Worm (Caenorhabditis elegans): ENCODE results near the gene F54C9.7.

The F54C9.7 gene

ce11 chrII:8616155-8616554 lies 43.0 kb downstream of the F54C9.7 start:
- TF ChIP-seq fkh-6 (tag; optimal IDR thresholded peaks at IDR 0.05) = no peak
- TF ChIP-seq ceh-18 (tag; optimal IDR thresholded peaks at IDR 0.05) = no peak
- no peak for TF ChIP-seq pat-9 (tag; optimal IDR thresholded peaks at IDR 0.05)
- no peak for TF ChIP-seq pag-3 (tag; optimal IDR thresholded peaks at IDR 0.05; ENCODE audit: borderline replicate concordance)
- no peak for TF ChIP-seq npax-4 (tag; optimal IDR thresholded peaks at IDR 0.05)
- TF ChIP-seq pqm-1 (tag; optimal IDR thresholded peaks at IDR 0.05) = no peak
- TF ChIP-seq ahr-1 (tag; optimal IDR thresholded peaks at IDR 0.05) = no peak
- TF ChIP-seq pha-4 (tag; optimal IDR thresholded peaks at IDR 0.05) = no peak

- TF ChIP-seq odd-2 (tag; optimal IDR thresholded peaks at IDR 0.05) = no peak
- TF ChIP-seq nhr-11 (tag; optimal IDR thresholded peaks at IDR 0.05) = no peak
- no peak for TF ChIP-seq Y22D7AL.16 (tag; optimal IDR thresholded peaks at IDR 0.05)
- TF ChIP-seq unc-55 (GFP tag; optimal IDR thresholded peaks at IDR 0.05) = no peak
- TF ChIP-seq unc-42 (tag; optimal IDR thresholded peaks at IDR 0.05) = no peak
- TF ChIP-seq lin-11 (tag; optimal IDR thresholded peaks at IDR 0.05) = no peak
- TF ChIP-seq dmd-4 (tag; optimal IDR thresholded peaks at IDR 0.05; ENCODE audit: borderline replicate concordance) = no peak
- no peak for TF ChIP-seq pax-1 (tag; optimal IDR thresholded peaks at IDR 0.05)
- TF ChIP-seq hlh-8 (tag; optimal IDR thresholded peaks at IDR 0.05) = no peak
- no peak for TF ChIP-seq ceh-18 (tag; optimal IDR thresholded peaks at IDR 0.05)
- TF ChIP-seq unc-86 (tag; optimal IDR thresholded peaks at IDR 0.05) = no peak
Measured at ce11 chrII:8617516-8617915, 44.4 kb downstream of the F54C9.7 start, which contains the start of gene chhy-1. Gene chhy-1, minus strand, starts transcription at chrII:8617616.

ce11 chrII:8621883-8622282 lies 48.7 kb downstream of the F54C9.7 start, which contains the start of gene T22C8.3:
Gene T22C8.3, minus strand, starts transcription at chrII:8621983.
- TF ChIP-seq npax-4 (tag; optimal IDR thresholded peaks at IDR 0.05) (no peak), hlh-8 (tag; optimal IDR thresholded peaks at IDR 0.05) (no peak), fkh-10 (GFP tag; optimal IDR thresholded peaks at IDR 0.05) (no peak), ceh-30 (tag; optimal IDR thresholded peaks at IDR 0.05) (no peak), zip-5 (tag; optimal IDR thresholded peaks at IDR 0.05) (no peak), hlh-6 (tag; optimal IDR thresholded peaks at IDR 0.05) (no peak), rnt-1 (tag; optimal IDR thresholded peaks at IDR 0.05) (no peak), eyg-1 (tag; optimal IDR thresholded peaks at IDR 0.05) (no peak), elt-2 (tag; optimal IDR thresholded peaks at IDR 0.05) (no peak), pag-3 (tag; optimal IDR thresholded peaks at IDR 0.05; ENCODE audit: borderline replicate concordance) (no peak), T23F11.4 (GFP tag; optimal IDR thresholded peaks at IDR 0.05) (no peak), ceh-18 (tag; optimal IDR thresholded peaks at IDR 0.05) (no peak), hlh-30 (tag; optimal IDR thresholded peaks at IDR 0.05; ENCODE audit: insufficient read depth) (no peak)

- TF ChIP-seq nhr-232 (tag; optimal IDR thresholded peaks at IDR 0.05) (no peak), zip-5 (tag; optimal IDR thresholded peaks at IDR 0.05) (no peak), tbx-2 (tag; optimal IDR thresholded peaks at IDR 0.05) (no peak), ceh-18 (tag; optimal IDR thresholded peaks at IDR 0.05) (no peak), dve-1 (tag; optimal IDR thresholded peaks at IDR 0.05) (no peak), rnt-1 (tag; optimal IDR thresholded peaks at IDR 0.05) (no peak), F13H6.1 (tag; optimal IDR thresholded peaks at IDR 0.05) (no peak), elt-4 (tag; optimal IDR thresholded peaks at IDR 0.05) (no peak), odd-2 (tag; optimal IDR thresholded peaks at IDR 0.05) (no peak), ceh-9 (tag; optimal IDR thresholded peaks at IDR 0.05) (no peak), gmeb-2 (tag; optimal IDR thresholded peaks at IDR 0.05) (no peak), Y22D7AL.16 (tag; optimal IDR thresholded peaks at IDR 0.05) (no peak), ceh-24 (tag; optimal IDR thresholded peaks at IDR 0.05) (no peak), ceh-19 (GFP tag; optimal IDR thresholded peaks at IDR 0.05) (no peak), sox-4 (tag; optimal IDR thresholded peaks at IDR 0.05) (no peak), fax-1 (tag; optimal IDR thresholded peaks at IDR 0.05) (no peak), ceh-22 (tag; optimal IDR thresholded peaks at IDR 0.05) (no peak), K02D7.2 (tag; optimal IDR thresholded peaks at IDR 0.05) (no peak)
Measured at ce11 chrII:8623396-8623795, 50.3 kb downstream of the F54C9.7 start, which contains the start of gene T22C8.4. Gene T22C8.4, minus strand, starts transcription at chrII:8623496.
